Fruit fly (Drosophila melanogaster) whole organism, embryonic: ENCODE data around the gene mas.

Experiments used
- Bgb ChIP-seq: fragments of 200-800 bp; sonication (Bioruptor generic); IDR thresholded peaks from 2 replicates; pipeline ENCODE4 v1.3.6; 2022; ENCODE audit warnings: missing biosample characterization, missing genetic modification characterization; ENCODE audit not compliant: partially characterized antibody
- BtbVII ChIP-seq: fragments of 200-800 bp; sonication (Bioruptor generic); optimal IDR thresholded peaks from 3 replicates; lab custom pipeline; 2017; ENCODE audit warnings: missing biosample characterization, mild to moderate bottlenecking, missing genetic modification characterization
- Bteb2 ChIP-seq: fragments of 200-800 bp; sonication (Bioruptor generic); optimal IDR thresholded peaks from 2 replicates; lab custom pipeline; 2016; ENCODE audit warnings: missing biosample characterization, missing genetic modification characterization
- CG10431 ChIP-seq: fragments of 200-800 bp; sonication (Bioruptor generic); optimal IDR thresholded peaks from 3 replicates; lab custom pipeline; 2018; ENCODE audit warnings: missing biosample characterization, mild to moderate bottlenecking, missing genetic modification characterization
- CG10543 ChIP-seq: fragments of 200-800 bp; sonication (Bioruptor generic); optimal IDR thresholded peaks from 3 replicates; lab custom pipeline; 2017; ENCODE audit warnings: missing biosample characterization, mild to moderate bottlenecking, missing genetic modification characterization, moderate library complexity
- CG10565 ChIP-seq: fragments of 200-800 bp; sonication (Bioruptor generic); optimal IDR thresholded peaks from 3 replicates; lab custom pipeline; 2016; ENCODE audit warnings: missing biosample characterization, mild to moderate bottlenecking, missing genetic modification characterization
- CG13287 ChIP-seq: fragments of 200-800 bp; sonication (Bioruptor generic); IDR thresholded peaks from 2 replicates; pipeline ENCODE4 v1.3.6; 2022; ENCODE audit warnings: missing biosample characterization, missing genetic modification characterization; ENCODE audit not compliant: partially characterized antibody
- CG13894 ChIP-seq: fragments of 200-800 bp; sonication (Bioruptor generic); optimal IDR thresholded peaks from 3 replicates; lab custom pipeline; 2018; ENCODE audit warnings: missing biosample characterization, mild to moderate bottlenecking, missing genetic modification characterization, moderate library complexity
- CG1603 ChIP-seq: fragments of 200-800 bp; sonication (Bioruptor generic); optimal IDR thresholded peaks from 2 replicates; lab custom pipeline; 2019; ENCODE audit warnings: missing biosample characterization, mild to moderate bottlenecking, missing genetic modification characterization, moderate library complexity
- CG16813 ChIP-seq: fragments of 200-800 bp; sonication (Bioruptor generic); IDR thresholded peaks from 3 replicates; pipeline ENCODE4 v1.3.6; 2022; ENCODE audit warnings: missing biosample characterization, missing genetic modification characterization; ENCODE audit not compliant: partially characterized antibody
- CG17359 ChIP-seq: fragments of 200-800 bp; sonication (Bioruptor generic); optimal IDR thresholded peaks from 3 replicates; lab custom pipeline; 2018; ENCODE audit warnings: missing biosample characterization, mild to moderate bottlenecking, missing genetic modification characterization, moderate library complexity
- CG18262 ChIP-seq: fragments of 200-800 bp; optimal IDR thresholded peaks from 3 replicates; lab custom pipeline; 2019; ENCODE audit warnings: missing biosample characterization, mild to moderate bottlenecking, missing genetic modification characterization, moderate library complexity
- CG2129 ChIP-seq: fragments of 200-800 bp; sonication (Bioruptor generic); IDR thresholded peaks from 2 replicates; pipeline ENCODE4 v1.3.6; 2022; ENCODE audit warnings: missing biosample characterization, missing genetic modification characterization; ENCODE audit not compliant: partially characterized antibody
- CG3065 ChIP-seq: fragments of 200-800 bp; sonication (Bioruptor generic); optimal IDR thresholded peaks from 2 replicates; lab custom pipeline; 2016; ENCODE audit warnings: missing biosample characterization, missing genetic modification characterization
- CG31388 ChIP-seq: fragments of 200-800 bp; sonication (Bioruptor generic); optimal IDR thresholded peaks from 2 replicates; lab custom pipeline; 2016; ENCODE audit warnings: missing biosample characterization, missing genetic modification characterization
- CG33213 ChIP-seq: fragments of 200-800 bp; sonication (Bioruptor generic); optimal IDR thresholded peaks from 3 replicates; lab custom pipeline; 2016; ENCODE audit warnings: missing biosample characterization, missing genetic modification characterization
- CG34376 ChIP-seq: fragments of 200-800 bp; sonication (Bioruptor generic); optimal IDR thresholded peaks from 2 replicates; lab custom pipeline; 2018; ENCODE audit warnings: missing biosample characterization, mild to moderate bottlenecking, missing genetic modification characterization
- CG7928 ChIP-seq: fragments of 200-800 bp; sonication (Bioruptor generic); optimal IDR thresholded peaks from 2 replicates; lab custom pipeline; 2017; ENCODE audit warnings: missing biosample characterization, mild to moderate bottlenecking, missing genetic modification characterization
- CG8765 ChIP-seq: fragments of 200-800 bp; sonication (Bioruptor generic); IDR thresholded peaks from 2 replicates; pipeline ENCODE4 v1.3.6; 2022; ENCODE audit warnings: missing biosample characterization, missing genetic modification characterization
- CG8924 ChIP-seq: fragments of 200-800 bp; optimal IDR thresholded peaks from 3 replicates; lab custom pipeline; 2019; ENCODE audit warnings: missing biosample characterization, mild to moderate bottlenecking, missing genetic modification characterization, moderate library complexity
- CG9437 ChIP-seq: fragments of 200-800 bp; sonication (Bioruptor generic); optimal IDR thresholded peaks from 2 replicates; lab custom pipeline; 2018; ENCODE audit warnings: missing biosample characterization, mild to moderate bottlenecking, missing genetic modification characterization
- CG9797 ChIP-seq: fragments of 200-800 bp; sonication (Bioruptor generic); optimal IDR thresholded peaks from 3 replicates; lab custom pipeline; 2018; ENCODE audit warnings: missing biosample characterization, mild to moderate bottlenecking, missing genetic modification characterization
- Dbx ChIP-seq: fragments of 200-800 bp; sonication (Bioruptor generic); IDR thresholded peaks from 3 replicates; pipeline ENCODE4 v1.3.6; 2022; ENCODE audit warnings: missing biosample characterization, missing genetic modification characterization
- Doc3 ChIP-seq: fragments of 200-800 bp; sonication (Bioruptor generic); IDR thresholded peaks from 3 replicates; pipeline ENCODE4 v1.3.6; 2022; ENCODE audit warnings: missing biosample characterization, missing genetic modification characterization; ENCODE audit not compliant: partially characterized antibody
- Dp ChIP-seq: fragments of 200-800 bp; sonication (Bioruptor generic); optimal IDR thresholded peaks from 2 replicates; lab custom pipeline; 2018; ENCODE audit warnings: missing biosample characterization, mild to moderate bottlenecking, missing genetic modification characterization, moderate library complexity
- E2f2 ChIP-seq: fragments of 200-800 bp; sonication (Bioruptor generic); IDR thresholded peaks from 2 replicates; pipeline ENCODE4 v1.3.6; 2022; ENCODE audit warnings: missing biosample characterization, missing genetic modification characterization
- HLH4C ChIP-seq: fragments of 200-800 bp; sonication (Bioruptor generic); IDR thresholded peaks from 3 replicates; pipeline ENCODE4 v1.3.6; 2022; ENCODE audit warnings: missing biosample characterization, missing genetic modification characterization; ENCODE audit not compliant: partially characterized antibody
- NC2β ChIP-seq: fragments of 200-800 bp; sonication (Bioruptor generic); optimal IDR thresholded peaks from 2 replicates; lab custom pipeline; 2016; ENCODE audit warnings: missing biosample characterization, missing genetic modification characterization
- NK7.1 ChIP-seq: fragments of 200-800 bp; sonication (Bioruptor generic); optimal IDR thresholded peaks from 3 replicates; lab custom pipeline; 2016; ENCODE audit warnings: missing biosample characterization, missing genetic modification characterization
- Opbp ChIP-seq: fragments of 200-800 bp; sonication (Bioruptor generic); IDR thresholded peaks from 3 replicates; pipeline ENCODE4 v1.3.6; 2022; ENCODE audit warnings: missing biosample characterization, missing genetic modification characterization; ENCODE audit not compliant: partially characterized antibody
- Optix ChIP-seq: fragments of 200-800 bp; sonication (Bioruptor generic); IDR thresholded peaks from 3 replicates; pipeline ENCODE4 v1.3.6; 2022; ENCODE audit warnings: missing biosample characterization, missing genetic modification characterization
- ac ChIP-seq: fragments of 200-800 bp; sonication (Bioruptor generic); optimal IDR thresholded peaks from 3 replicates; lab custom pipeline; 2017; ENCODE audit warnings: missing biosample characterization, mild to moderate bottlenecking, missing genetic modification characterization
- caup ChIP-seq: fragments of 200-800 bp; sonication (Bioruptor generic); optimal IDR thresholded peaks from 3 replicates; lab custom pipeline; 2017; ENCODE audit warnings: missing biosample characterization, mild to moderate bottlenecking, missing genetic modification characterization, moderate library complexity; ENCODE audit not compliant: severe bottlenecking
- crc ChIP-seq: fragments of 200-800 bp; sonication (Bioruptor generic); optimal IDR thresholded peaks from 2 replicates; lab custom pipeline; 2016; ENCODE audit warnings: missing biosample characterization, missing genetic modification characterization
- crp ChIP-seq, 2 experiments: fragments of 200-800 bp; sonication (Bioruptor generic); optimal IDR thresholded peaks; 2 replicates in 1 of 2; 3 replicates in 1 of 2; lab custom pipeline; 2017; ENCODE audit warnings: missing biosample characterization in 2 of 2, missing genetic modification characterization in 2 of 2, mild to moderate bottlenecking in 1 of 2, moderate library complexity in 1 of 2
- dm ChIP-seq: fragments of 200-800 bp; sonication (Bioruptor generic); optimal IDR thresholded peaks from 3 replicates; lab custom pipeline; 2016; ENCODE audit warnings: missing biosample characterization, missing genetic modification characterization
- dpn ChIP-seq, 2 experiments: fragments of 200-800 bp; sonication (Bioruptor generic); optimal IDR thresholded peaks; 3 replicates each; lab custom pipeline; 2016; ENCODE audit warnings: missing biosample characterization in 2 of 2, missing genetic modification characterization in 2 of 2
- ftz-f1 ChIP-seq: fragments of 200-800 bp; sonication (Bioruptor generic); optimal IDR thresholded peaks from 2 replicates; lab custom pipeline; 2016; ENCODE audit warnings: missing biosample characterization, missing genetic modification characterization
- grau ChIP-seq: fragments of 200-800 bp; optimal IDR thresholded peaks from 3 replicates; lab custom pipeline; 2019; ENCODE audit warnings: missing biosample characterization, mild to moderate bottlenecking, missing genetic modification characterization, moderate library complexity
- grn ChIP-seq: fragments of 200-800 bp; sonication (Bioruptor generic); optimal IDR thresholded peaks from 3 replicates; lab custom pipeline; 2017; ENCODE audit warnings: missing biosample characterization, missing genetic modification characterization
- gro ChIP-seq: fragments of 200-800 bp; sonication (Bioruptor generic); optimal IDR thresholded peaks from 2 replicates; lab custom pipeline; 2016; ENCODE audit warnings: missing biosample characterization, missing genetic modification characterization
- h ChIP-seq: fragments of >200 bp; optimal IDR thresholded peaks from 2 replicates; lab custom pipeline; 2017
- insv ChIP-seq, 2 experiments: fragments of 200-800 bp; sonication (Bioruptor generic); optimal IDR thresholded peaks; 3 replicates each; lab custom pipeline; 2016 to 2018; ENCODE audit warnings: missing biosample characterization in 2 of 2, missing genetic modification characterization in 2 of 2
- scrt ChIP-seq: fragments of 200-800 bp; sonication (Bioruptor generic); optimal IDR thresholded peaks from 2 replicates; lab custom pipeline; 2018; ENCODE audit warnings: missing biosample characterization, mild to moderate bottlenecking, missing genetic modification characterization, moderate library complexity
- sens ChIP-seq: fragments of 200-800 bp; sonication (Bioruptor generic); peaks from one replicate; lab custom pipeline; 2016; ENCODE audit warnings: missing biosample characterization, missing genetic modification characterization
- seq ChIP-seq: fragments of 200-800 bp; sonication (Bioruptor generic); IDR thresholded peaks from 2 replicates; pipeline ENCODE4 v1.3.6; 2022; ENCODE audit warnings: missing biosample characterization, missing genetic modification characterization
- stwl ChIP-seq: fragments of 200-800 bp; sonication (Bioruptor generic); optimal IDR thresholded peaks from 3 replicates; lab custom pipeline; 2018; ENCODE audit warnings: missing biosample characterization, mild to moderate bottlenecking, missing genetic modification characterization, moderate library complexity
- vnd ChIP-seq: fragments of 200-800 bp; sonication (Bioruptor generic); IDR thresholded peaks from 3 replicates; pipeline ENCODE4 v1.3.6; 2022; ENCODE audit warnings: missing biosample characterization, missing genetic modification characterization; ENCODE audit not compliant: partially characterized antibody

The mas gene

DNA sequence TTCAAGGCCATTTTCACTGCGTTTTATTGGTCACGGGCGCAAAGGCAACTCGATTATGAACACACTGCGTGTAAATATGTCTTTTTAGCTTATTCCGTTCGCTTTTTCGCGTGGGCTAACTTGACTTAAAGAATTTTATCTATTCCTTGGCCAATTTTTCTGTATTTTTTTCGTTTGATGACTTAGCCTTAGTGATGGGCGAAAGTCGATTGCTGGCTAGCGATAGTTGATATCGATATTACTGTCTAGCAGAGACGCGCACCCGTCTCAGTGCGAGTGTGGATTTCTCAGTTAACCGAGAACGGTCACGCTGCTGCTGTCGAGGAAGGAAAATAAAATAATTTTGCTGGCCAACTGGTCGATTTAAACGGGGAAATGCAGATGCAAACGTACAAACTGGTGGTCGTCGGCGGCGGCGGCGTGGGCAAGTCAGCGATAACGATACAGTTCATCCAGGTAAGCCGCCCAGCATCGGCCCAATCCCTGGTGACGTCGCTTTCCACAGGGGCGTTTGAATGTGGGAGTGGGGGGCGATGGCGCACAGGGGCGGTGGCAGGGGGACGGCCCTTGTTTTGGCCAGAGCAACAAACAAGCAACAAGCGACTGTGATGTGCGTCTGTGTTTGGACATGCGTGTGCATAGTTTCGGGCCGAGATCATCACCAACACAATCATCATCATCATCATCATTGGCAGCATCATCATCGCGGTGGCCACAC lies 28.3 kb downstream of the mas start, which contains the start of the genes Rop and Ras64B (continued):
- TF ChIP-seq NK7.1, result peak; percentile 20
- peak; percentile 28; the same call in 2 of the 3 replicates for TF ChIP-seq Doc3 (GFP tag; lab: Robert Waterston, UW)
- TF ChIP-seq sens (GFP tag; lab: Kevin White, UChicago), result peak; percentile 90
- peak; percentile 40 for TF ChIP-seq caup (GFP tag; lab: Kevin White, UChicago)
- TF ChIP-seq CG33213, result peak; percentile 78
- TF ChIP-seq insv (GFP tag; optimal IDR thresholded peaks at IDR 0.05; lab: Kevin White, UChicago), result peak in 1 of 2 experiments; percentile 33
- TF ChIP-seq seq, result no peak
- peak; percentile 45; the same call in 1 of the 2 replicates for TF ChIP-seq CG2129 (GFP tag; lab: Robert Waterston, UW)
- peak; percentile 68 for TF ChIP-seq HLH4C
- TF ChIP-seq dpn (GFP tag; optimal IDR thresholded peaks at IDR 0.05; lab: Kevin White, UChicago), result peak in 1 of 2 experiments; percentile 21
- no peak for TF ChIP-seq CG3065 (GFP tag; lab: Kevin White, UChicago)
- no peak for TF ChIP-seq CG10565 (GFP tag; lab: Kevin White, UChicago)
- peak; percentile 58 for TF ChIP-seq E2f2 (GFP tag; lab: Robert Waterston, UW)
- TF ChIP-seq CG10543 (GFP tag; lab: Kevin White, UChicago), result peak; percentile 63
- TF ChIP-seq grau, result peak; percentile 38
- TF ChIP-seq dm, result peak; percentile 50
- TF ChIP-seq CG9797 (GFP tag; lab: Kevin White, UChicago), result peak; percentile 96
- TF ChIP-seq Dbx (GFP tag; lab: Robert Waterston, UW), result peak; percentile 19; the same call in 1 of the 3 replicates
- TF ChIP-seq CG7928, result peak; percentile 50
- peak in 1 of 2 experiments; percentile 25 for TF ChIP-seq crp (GFP tag; optimal IDR thresholded peaks at IDR 0.05; lab: Kevin White, UChicago)
- TF ChIP-seq CG8765 (GFP tag; lab: Robert Waterston, UW), result no peak
- TF ChIP-seq Dp, result peak; percentile 59
- peak; percentile 65 for TF ChIP-seq CG34376 (GFP tag; lab: Kevin White, UChicago)
- TF ChIP-seq CG1603 (tag; lab: Kevin White, UChicago), result peak; percentile 85
- TF ChIP-seq gro, result peak; percentile 53
- no peak for TF ChIP-seq crc (GFP tag; lab: Kevin White, UChicago)
- TF ChIP-seq CG10431 (GFP tag; lab: Kevin White, UChicago), result no peak
- TF ChIP-seq grn (GFP tag; lab: Kevin White, UChicago), result no peak
- TF ChIP-seq NC2β (GFP tag; lab: Kevin White, UChicago), result peak; percentile 39
- peak; percentile 61 for TF ChIP-seq CG8924 (tag; lab: Kevin White, UChicago)
- peak; percentile 5 for TF ChIP-seq CG17359 (tag; lab: Kevin White, UChicago)
- no peak for TF ChIP-seq h
- TF ChIP-seq CG13894 (tag; lab: Kevin White, UChicago), result peak; percentile 41
- TF ChIP-seq BtbVII (GFP tag; lab: Kevin White, UChicago), result no peak
- no peak for TF ChIP-seq Optix (GFP tag; lab: Robert Waterston, UW)
- peak; percentile 44 for TF ChIP-seq Bteb2 (GFP tag; lab: Kevin White, UChicago)
- TF ChIP-seq ac (GFP tag; lab: Kevin White, UChicago), result no peak
- peak; percentile 67 for TF ChIP-seq scrt
- TF ChIP-seq CG13287 (GFP tag; lab: Robert Waterston, UW), result peak; percentile 91
- peak; percentile 41 for TF ChIP-seq stwl (tag; lab: Kevin White, UChicago)
- peak; percentile 92 for TF ChIP-seq Opbp (GFP tag; lab: Robert Waterston, UW)
- no peak for TF ChIP-seq CG9437 (GFP tag; lab: Kevin White, UChicago)
- TF ChIP-seq CG16813 (GFP tag; lab: Robert Waterston, UW), result peak; percentile 86
- peak; percentile 15 for TF ChIP-seq CG18262 (tag; lab: Kevin White, UChicago)
- TF ChIP-seq vnd, result peak; percentile 63; the same call in 2 of the 3 replicates
- TF ChIP-seq Bgb, result peak; percentile 89
- TF ChIP-seq ftz-f1 (GFP tag; lab: Kevin White, UChicago), result peak; percentile 96
- no peak for TF ChIP-seq CG31388
